Worm (Caenorhabditis elegans) whole organism, L3 larva: ENCODE measurements around the gene F41G4.8.

Source experiments
- R02D3.7 ChIP-seq: fragments of 150-350 bp; optimal IDR thresholded peaks from 2 replicates; lab custom pipeline; 2014; ENCODE audit warnings: missing biosample characterization, missing genetic modification characterization
- ZK546.5 ChIP-seq: sonication (generic microtip); optimal IDR thresholded peaks from 2 replicates; lab custom pipeline; 2017; ENCODE audit warnings: missing biosample characterization, missing genetic modification characterization
- ama-1 ChIP-seq: fragments of 150-350 bp; optimal IDR thresholded peaks from 2 replicates; lab custom pipeline; 2018
- ceh-28 ChIP-seq: fragments of 150-350 bp; optimal IDR thresholded peaks from 2 replicates; lab custom pipeline; 2014; ENCODE audit warnings: missing biosample characterization, missing genetic modification reagents, missing genetic modification characterization
- ceh-82 ChIP-seq: fragments of 150-350 bp; optimal IDR thresholded peaks from 2 replicates; lab custom pipeline; 2014; ENCODE audit warnings: missing biosample characterization, missing genetic modification characterization
- daf-12 ChIP-seq: fragments of 150-350 bp; optimal IDR thresholded peaks from 2 replicates; lab custom pipeline; 2014; ENCODE audit warnings: missing biosample characterization, missing genetic modification reagents, missing genetic modification characterization
- egl-5 ChIP-seq: fragments of 150-350 bp; optimal IDR thresholded peaks from 2 replicates; lab custom pipeline; 2017; ENCODE audit warnings: missing biosample characterization, missing genetic modification reagents, missing genetic modification characterization, inconsistent platforms
- elt-1 ChIP-seq: fragments of 150-350 bp; optimal IDR thresholded peaks from 2 replicates; lab custom pipeline; 2014; ENCODE audit warnings: missing biosample characterization, missing genetic modification characterization
- elt-2 ChIP-seq: sonication (generic microtip); optimal IDR thresholded peaks from 2 replicates; lab custom pipeline; 2016; ENCODE audit warnings: missing genetic modification reagents, mild to moderate bottlenecking, missing genetic modification characterization, missing compliant biosample characterization
- elt-3 ChIP-seq, 3 experiments: fragments of 150-350 bp in 1 of 3; sonication (generic microtip) in 2 of 3; optimal IDR thresholded peaks; 2 replicates in 2 of 3; 4 replicates in 1 of 3; lab custom pipeline; 2014 to 2017; ENCODE audit warnings: missing biosample characterization in 3 of 3, missing genetic modification characterization in 3 of 3
- fkh-10 ChIP-seq: sonication (generic microtip); optimal IDR thresholded peaks from 2 replicates; lab custom pipeline; 2017; ENCODE audit warnings: missing biosample characterization, missing genetic modification reagents, missing genetic modification characterization
- fkh-2 ChIP-seq: fragments of 150-350 bp; optimal IDR thresholded peaks from 2 replicates; lab custom pipeline; 2014; ENCODE audit warnings: missing biosample characterization, missing genetic modification reagents, missing genetic modification characterization
- lin-39 ChIP-seq: fragments of 150-350 bp; optimal IDR thresholded peaks from 2 replicates; lab custom pipeline; 2018; ENCODE audit warnings: missing biosample characterization, missing genetic modification reagents, missing genetic modification characterization
- lsy-12 ChIP-seq: sonication (generic microtip); optimal IDR thresholded peaks from 2 replicates; lab custom pipeline; 2016; ENCODE audit warnings: mild to moderate bottlenecking, missing genetic modification characterization, missing compliant biosample characterization
- mdl-1 ChIP-seq: fragments of 150-350 bp; optimal IDR thresholded peaks from 2 replicates; lab custom pipeline; 2014; ENCODE audit warnings: missing biosample characterization, missing genetic modification characterization
- mml-1 ChIP-seq: fragments of 150-350 bp; sonication (generic microtip); optimal IDR thresholded peaks from 3 replicates; lab custom pipeline; 2014; ENCODE audit warnings: missing biosample characterization, missing genetic modification characterization
- nhr-23 ChIP-seq: fragments of 150-350 bp; optimal IDR thresholded peaks from 2 replicates; lab custom pipeline; 2014; ENCODE audit warnings: missing biosample characterization, missing genetic modification reagents, missing genetic modification characterization
- nhr-237 ChIP-seq: fragments of 150-350 bp; optimal IDR thresholded peaks from 2 replicates; lab custom pipeline; 2014; ENCODE audit warnings: missing biosample characterization, missing genetic modification characterization
- nhr-25 ChIP-seq: sonication (generic microtip); optimal IDR thresholded peaks from 2 replicates; lab custom pipeline; 2017; ENCODE audit warnings: missing biosample characterization, missing genetic modification characterization
- nhr-28 ChIP-seq: fragments of 150-350 bp; optimal IDR thresholded peaks from 2 replicates; lab custom pipeline; 2014; ENCODE audit warnings: missing biosample characterization, missing genetic modification characterization
- nhr-43 ChIP-seq: sonication (generic microtip); optimal IDR thresholded peaks from 2 replicates; lab custom pipeline; 2016; ENCODE audit warnings: mild to moderate bottlenecking, missing genetic modification characterization, missing compliant biosample characterization; ENCODE audit not compliant: poor library complexity, severe bottlenecking
- nhr-76 ChIP-seq: fragments of 150-350 bp; sonication (generic microtip); optimal IDR thresholded peaks from 5 replicates; lab custom pipeline; 2014; ENCODE audit warnings: missing biosample characterization, missing genetic modification characterization
- nhr-77 ChIP-seq: fragments of 150-350 bp; optimal IDR thresholded peaks from 2 replicates; lab custom pipeline; 2014; ENCODE audit warnings: missing biosample characterization, missing genetic modification characterization
- pha-4 ChIP-seq: fragments of 150-350 bp; optimal IDR thresholded peaks from 2 replicates; lab custom pipeline; 2014; ENCODE audit warnings: missing biosample characterization, missing genetic modification reagents, missing genetic modification characterization
- pqm-1 ChIP-seq: fragments of 150-350 bp; optimal IDR thresholded peaks from 2 replicates; lab custom pipeline; 2017; ENCODE audit warnings: missing biosample characterization, missing genetic modification characterization, inconsistent platforms
- sea-2 ChIP-seq: fragments of 150-350 bp; sonication (generic microtip); optimal IDR thresholded peaks from 4 replicates; lab custom pipeline; 2014; ENCODE audit warnings: missing biosample characterization, missing genetic modification reagents, missing genetic modification characterization
- skn-1 ChIP-seq: fragments of 150-350 bp; optimal IDR thresholded peaks from 2 replicates; lab custom pipeline; 2014; ENCODE audit warnings: missing biosample characterization, missing genetic modification characterization
- snpc-4 ChIP-seq: fragments of 150-350 bp; optimal IDR thresholded peaks from 2 replicates; lab custom pipeline; 2014; ENCODE audit warnings: missing biosample characterization, missing genetic modification characterization
- tbx-2 ChIP-seq: sonication (generic microtip); optimal IDR thresholded peaks from 2 replicates; lab custom pipeline; 2016; ENCODE audit warnings: mild to moderate bottlenecking, missing genetic modification characterization, missing compliant biosample characterization
- unc-62 ChIP-seq: fragments of 150-350 bp; sonication (generic microtip); optimal IDR thresholded peaks from 4 replicates; lab custom pipeline; 2014; ENCODE audit warnings: missing biosample characterization, missing genetic modification reagents, missing genetic modification characterization
- zag-1 ChIP-seq: fragments of 150-350 bp; optimal IDR thresholded peaks from 2 replicates; lab custom pipeline; 2014; ENCODE audit warnings: missing biosample characterization, missing genetic modification characterization
- ztf-4 ChIP-seq: fragments of 150-350 bp; optimal IDR thresholded peaks from 2 replicates; lab custom pipeline; 2014; ENCODE audit warnings: missing biosample characterization, missing genetic modification characterization

Gene F41G4.8

ce11 chrX:16872446-16872962 lies 27.7 kb upstream of the F41G4.8 start, which contains the start of gene T20F7.1 (continued):
- TF ChIP-seq elt-3 (tag; optimal IDR thresholded peaks at IDR 0.05; lab: Kevin White, UChicago), result no peak

DNA sequence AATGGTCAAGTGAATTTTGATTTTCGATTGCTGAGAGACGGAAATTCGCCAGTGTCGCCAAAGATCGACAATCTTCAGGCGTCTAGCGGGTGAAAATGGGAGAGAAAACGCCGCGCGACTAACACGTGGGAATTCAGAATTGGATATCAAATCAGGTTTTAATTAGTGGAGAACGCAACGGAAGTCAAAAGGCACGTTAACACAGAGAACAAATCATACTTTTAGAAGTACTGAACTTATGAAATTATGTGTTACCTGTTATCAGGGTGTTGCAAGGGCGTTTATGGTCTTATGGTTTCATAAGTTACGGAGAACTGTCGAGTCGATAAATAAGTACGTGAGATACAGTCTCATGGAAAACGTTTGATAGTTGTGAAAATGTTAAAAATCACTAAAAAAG lies 26.5 kb upstream of the F41G4.8 start:
- TF ChIP-seq nhr-43 (tag; lab: Kevin White, UChicago) (peak; percentile 70), nhr-23 (peak; percentile 27), elt-2 (tag; lab: Kevin White, UChicago) (peak; percentile 32), nhr-77 (tag; lab: Kevin White, UChicago) (no peak), tbx-2 (no peak), mdl-1 (tag; lab: Kevin White, UChicago) (no peak), ceh-82 (tag; lab: Kevin White, UChicago) (no peak), nhr-237 (no peak)

- TF ChIP-seq lin-39 (tag; lab: Kevin White, UChicago), result no peak
- TF ChIP-seq pha-4, result peak; percentile 9
Measured at ce11 chrX:16868931-16869330, 24.1 kb upstream of the F41G4.8 start, which contains the start of gene aakg-2. TSS of gene aakg-2 (minus strand) at chrX:16869031.

DNA sequence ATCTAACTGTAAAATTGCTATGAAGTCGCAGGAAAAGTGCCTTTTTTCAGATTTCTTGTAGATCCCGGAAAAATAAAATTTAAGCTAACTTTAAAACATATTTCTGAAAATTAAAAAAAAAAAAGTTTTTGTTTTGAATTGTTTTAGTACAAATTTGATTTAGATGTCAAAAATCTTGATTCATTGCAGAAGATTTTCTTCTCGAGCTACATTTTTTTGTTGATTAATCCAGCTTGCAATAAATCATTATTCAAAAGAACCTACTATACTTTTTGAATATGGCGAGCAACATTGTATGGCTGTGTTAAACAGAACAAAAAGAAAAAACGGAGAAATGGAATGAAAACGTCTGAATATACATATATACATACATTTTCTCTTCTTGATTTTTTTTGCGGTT lies 20.9 kb upstream of the F41G4.8 start:
- TF ChIP-seq zag-1 (tag; lab: Kevin White, UChicago) (no peak), nhr-28 (no peak), egl-5 (tag; lab: Kevin White, UChicago) (no peak), nhr-25 (no peak), daf-12 (tag; lab: Kevin White, UChicago) (no peak), nhr-76 (no peak), mml-1 (tag; lab: Kevin White, UChicago) (no peak), sea-2 (GFP tag; lab: Kevin White, UChicago) (no peak), pha-4 (no peak), fkh-10 (no peak), R02D3.7 (tag; lab: Kevin White, UChicago) (no peak), nhr-43 (tag; lab: Kevin White, UChicago) (no peak), fkh-2 (tag; lab: Kevin White, UChicago) (no peak), ceh-82 (tag; lab: Kevin White, UChicago) (no peak), lin-39 (tag; lab: Kevin White, UChicago) (no peak), snpc-4 (tag; lab: Kevin White, UChicago) (no peak), skn-1 (no peak), tbx-2 (no peak), ztf-4 (tag; lab: Kevin White, UChicago) (no peak)

DNA sequence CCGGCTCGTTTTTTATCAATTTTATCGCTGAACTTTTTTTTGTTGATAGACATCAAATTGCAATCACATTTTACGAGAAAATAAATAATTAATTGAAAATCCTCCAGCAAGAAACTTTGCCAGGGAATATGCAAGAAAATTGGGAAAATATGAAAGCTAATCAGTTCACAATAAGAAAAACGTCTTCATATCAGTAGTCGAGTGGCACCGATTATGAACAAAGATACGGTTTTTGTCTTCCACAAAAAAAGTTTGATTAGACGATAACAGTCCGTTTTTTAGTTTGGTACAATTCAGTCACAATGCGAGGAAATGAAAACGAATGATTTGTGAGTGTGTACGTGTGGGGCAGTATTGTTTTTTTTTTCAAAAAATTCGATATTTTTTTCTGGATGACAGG lies 20.2 kb upstream of the F41G4.8 start:
- TF ChIP-seq nhr-25 (no peak), pqm-1 (tag; lab: Kevin White, UChicago) (peak; percentile 10), elt-2 (tag; lab: Kevin White, UChicago) (peak; percentile 81)

- TF ChIP-seq lsy-12 (tag; lab: Kevin White, UChicago) (no peak), ceh-28 (tag; lab: Kevin White, UChicago) (no peak), pqm-1 (tag; lab: Kevin White, UChicago) (no peak), elt-1 (tag; lab: Kevin White, UChicago) (no peak), unc-62 (no peak), ZK546.5 (no peak), daf-12 (tag; lab: Kevin White, UChicago) (no peak), ama-1 (no peak), lin-39 (tag; lab: Kevin White, UChicago) (no peak), pha-4 (no peak), fkh-2 (tag; lab: Kevin White, UChicago) (no peak)
Measured at ce11 chrX:16863320-16863719, 18.5 kb upstream of the F41G4.8 start.
